Worm (Caenorhabditis elegans): ENCODE measurements around the gene K08D10.14.

ce11 chrIV:4140265-4140664 lies 14.5 kb upstream of the K08D10.14 start, which contains the start of gene F49F1.18:
- TF ChIP-seq snpc-4 (tag; optimal IDR thresholded peaks at IDR 0.05) (no peak), nhr-25 (tag; optimal IDR thresholded peaks at IDR 0.05) (no peak), unc-39 (tag; optimal IDR thresholded peaks at IDR 0.05) (no peak), nhr-237 (tag; optimal IDR thresholded peaks at IDR 0.05) (no peak), nhr-11 (tag; optimal IDR thresholded peaks at IDR 0.05) (no peak), ztf-4 (tag; optimal IDR thresholded peaks at IDR 0.05) (no peak), nhr-12 (tag; optimal IDR thresholded peaks at IDR 0.05) (no peak), ZK546.5 (tag; optimal IDR thresholded peaks at IDR 0.05) (no peak), nhr-77 (tag; optimal IDR thresholded peaks at IDR 0.05) (no peak), ztf-11 (tag; optimal IDR thresholded peaks at IDR 0.05) (no peak)
